Fruit fly (Drosophila melanogaster) whole organism, prepupa: ENCODE results near the gene sordd2.

Experiments
- CG10631 ChIP-seq: fragments of 200-800 bp; sonication (Bioruptor generic); optimal IDR thresholded peaks from 2 replicates; lab custom pipeline; 2016; ENCODE audit warnings: missing biosample characterization, missing genetic modification characterization
- CG11762 ChIP-seq: fragments of 200-800 bp; sonication (Bioruptor generic); optimal IDR thresholded peaks from 3 replicates; lab custom pipeline; 2016; ENCODE audit warnings: missing biosample characterization, missing genetic modification characterization; ENCODE audit not compliant: insufficient read depth
- CG1621 ChIP-seq: fragments of 200-800 bp; sonication (Bioruptor generic); optimal IDR thresholded peaks from 3 replicates; lab custom pipeline; 2018; ENCODE audit warnings: missing biosample characterization, mild to moderate bottlenecking, missing genetic modification characterization
- CG16779 ChIP-seq: fragments of 200-800 bp; sonication (Bioruptor generic); optimal IDR thresholded peaks from 3 replicates; lab custom pipeline; 2017; ENCODE audit warnings: missing biosample characterization, mild to moderate bottlenecking, missing genetic modification characterization
- CG3032 ChIP-seq: fragments of 200-800 bp; optimal IDR thresholded peaks from 2 replicates; lab custom pipeline; 2019; ENCODE audit warnings: missing biosample characterization, mild to moderate bottlenecking, missing genetic modification characterization, moderate library complexity
- CG31627 ChIP-seq: fragments of 200-800 bp; sonication (Bioruptor generic); optimal IDR thresholded peaks from 3 replicates; lab custom pipeline; 2016; ENCODE audit warnings: missing biosample characterization, missing genetic modification characterization
- CG32006 ChIP-seq: fragments of 200-800 bp; sonication (Bioruptor generic); optimal IDR thresholded peaks from 3 replicates; lab custom pipeline; 2017; ENCODE audit warnings: missing biosample characterization, mild to moderate bottlenecking, missing genetic modification characterization
- CG34406 ChIP-seq: fragments of 200-800 bp; sonication (Bioruptor generic); optimal IDR thresholded peaks from 3 replicates; lab custom pipeline; 2016; ENCODE audit warnings: missing biosample characterization, missing genetic modification characterization
- CG3919 ChIP-seq: fragments of 200-800 bp; sonication (Bioruptor generic); optimal IDR thresholded peaks from 3 replicates; lab custom pipeline; 2016; ENCODE audit warnings: missing biosample characterization, missing genetic modification characterization
- CG4318 ChIP-seq: fragments of 200-800 bp; sonication (Bioruptor generic); optimal IDR thresholded peaks from 3 replicates; lab custom pipeline; 2017; ENCODE audit warnings: missing biosample characterization, mild to moderate bottlenecking, missing genetic modification characterization
- CG6163 ChIP-seq: fragments of 200-800 bp; sonication (Bioruptor generic); IDR thresholded peaks from 3 replicates; pipeline ENCODE4 v1.3.6; 2022; ENCODE audit warnings: missing biosample characterization, missing genetic modification characterization
- CG6276 ChIP-seq: fragments of 200-800 bp; sonication (Bioruptor generic); optimal IDR thresholded peaks from 2 replicates; lab custom pipeline; 2017; ENCODE audit warnings: missing biosample characterization, mild to moderate bottlenecking, missing genetic modification characterization
- CG6854 ChIP-seq: fragments of 200-800 bp; sonication (Bioruptor generic); optimal IDR thresholded peaks from 2 replicates; lab custom pipeline; 2017; ENCODE audit warnings: missing biosample characterization, mild to moderate bottlenecking, missing genetic modification characterization
- CG7368 ChIP-seq: fragments of 200-800 bp; sonication (Bioruptor generic); optimal IDR thresholded peaks from 3 replicates; lab custom pipeline; 2016; ENCODE audit warnings: missing biosample characterization, missing genetic modification characterization
- CG8119 ChIP-seq: fragments of 200-800 bp; sonication (Bioruptor generic); IDR thresholded peaks from 3 replicates; pipeline ENCODE4 v1.3.6; 2022; ENCODE audit warnings: missing biosample characterization, missing genetic modification characterization
- CG8632 ChIP-seq: fragments of 200-800 bp; sonication (Bioruptor generic); optimal IDR thresholded peaks from 3 replicates; lab custom pipeline; 2016; ENCODE audit warnings: missing biosample characterization, missing genetic modification characterization
- CG9139 ChIP-seq: fragments of 200-800 bp; sonication (Bioruptor generic); optimal IDR thresholded peaks from 3 replicates; lab custom pipeline; 2017; ENCODE audit warnings: missing biosample characterization, mild to moderate bottlenecking, missing genetic modification characterization
- Eip75B ChIP-seq: fragments of 200-800 bp; sonication (Bioruptor generic); optimal IDR thresholded peaks from 3 replicates; lab custom pipeline; 2016; ENCODE audit warnings: missing biosample characterization, missing genetic modification characterization
- Eip78C ChIP-seq: fragments of 200-800 bp; sonication (Bioruptor generic); peaks from one replicate; lab custom pipeline; 2016; ENCODE audit warnings: missing biosample characterization, missing genetic modification characterization
- Ets21C ChIP-seq: fragments of 200-800 bp; sonication (Bioruptor generic); optimal IDR thresholded peaks from 3 replicates; lab custom pipeline; 2016; ENCODE audit warnings: missing biosample characterization, missing genetic modification characterization
- Ets96B ChIP-seq: fragments of 200-800 bp; optimal IDR thresholded peaks from 2 replicates; lab custom pipeline; 2019; ENCODE audit warnings: missing biosample characterization, mild to moderate bottlenecking, missing genetic modification characterization, moderate library complexity
- Gug ChIP-seq: fragments of 200-800 bp; sonication (Bioruptor generic); IDR thresholded peaks from 2 replicates; pipeline ENCODE4 v1.3.6; 2022; ENCODE audit warnings: missing biosample characterization, missing genetic modification characterization
- Hr38 ChIP-seq: sonication (Bioruptor generic); optimal IDR thresholded peaks from 2 replicates; lab custom pipeline; 2016; ENCODE audit warnings: missing biosample characterization, missing genetic modification characterization
- Hr39 ChIP-seq: fragments of 200-800 bp; sonication (Bioruptor generic); optimal IDR thresholded peaks from 2 replicates; lab custom pipeline; 2016; ENCODE audit warnings: missing biosample characterization, missing genetic modification characterization
- Hr4 ChIP-seq: fragments of 200-800 bp; sonication (Bioruptor generic); optimal IDR thresholded peaks from 3 replicates; lab custom pipeline; 2016; ENCODE audit warnings: missing biosample characterization, missing genetic modification characterization
- Lpt ChIP-seq: fragments of 200-800 bp; sonication (Bioruptor generic); optimal IDR thresholded peaks from 3 replicates; lab custom pipeline; 2016; ENCODE audit warnings: missing biosample characterization, missing genetic modification characterization
- Met ChIP-seq: fragments of 200-800 bp; sonication (Bioruptor generic); optimal IDR thresholded peaks from 3 replicates; lab custom pipeline; 2016; ENCODE audit warnings: missing biosample characterization, missing genetic modification characterization
- Sox102F ChIP-seq: fragments of 200-800 bp; sonication (Bioruptor generic); optimal IDR thresholded peaks from 2 replicates; lab custom pipeline; 2016; ENCODE audit warnings: missing biosample characterization, mild to moderate bottlenecking, missing genetic modification characterization
- Sox14 ChIP-seq: fragments of 200-800 bp; sonication (Bioruptor generic); optimal IDR thresholded peaks from 3 replicates; lab custom pipeline; 2016; ENCODE audit warnings: missing biosample characterization, missing genetic modification characterization
- Sox15 ChIP-seq: fragments of 200-800 bp; sonication (Bioruptor generic); optimal IDR thresholded peaks from 3 replicates; lab custom pipeline; 2016; ENCODE audit warnings: missing biosample characterization, missing genetic modification characterization
- cyc ChIP-seq: fragments of 200-800 bp; sonication (Bioruptor generic); optimal IDR thresholded peaks from 3 replicates; lab custom pipeline; 2016; ENCODE audit warnings: missing biosample characterization, missing genetic modification characterization
- dac ChIP-seq: fragments of 200-800 bp; sonication (Bioruptor generic); optimal IDR thresholded peaks from 2 replicates; lab custom pipeline; 2017; ENCODE audit warnings: missing biosample characterization, mild to moderate bottlenecking, missing genetic modification characterization
- eg ChIP-seq: fragments of 200-800 bp; sonication (Bioruptor generic); IDR thresholded peaks from 3 replicates; pipeline ENCODE4 v1.3.6; 2022; ENCODE audit warnings: missing biosample characterization, missing genetic modification characterization
- esn ChIP-seq: fragments of 200-800 bp; sonication (Bioruptor generic); optimal IDR thresholded peaks from 2 replicates; lab custom pipeline; 2016; ENCODE audit warnings: missing biosample characterization, mild to moderate bottlenecking, missing genetic modification characterization, moderate library complexity
- fd59A ChIP-seq: fragments of 200-800 bp; sonication (Bioruptor generic); optimal IDR thresholded peaks from 2 replicates; lab custom pipeline; 2017; ENCODE audit warnings: missing biosample characterization, mild to moderate bottlenecking, missing genetic modification characterization, missing genetic modification reagents
- fd85E ChIP-seq: fragments of 200-800 bp; sonication (Bioruptor generic); optimal IDR thresholded peaks from 3 replicates; lab custom pipeline; 2016; ENCODE audit warnings: missing biosample characterization, missing genetic modification characterization
- fkh ChIP-seq: fragments of 200-800 bp; sonication (Bioruptor generic); optimal IDR thresholded peaks from 3 replicates; lab custom pipeline; 2017; ENCODE audit warnings: missing biosample characterization, mild to moderate bottlenecking, missing genetic modification characterization, moderate library complexity
- net ChIP-seq: fragments of 200-800 bp; sonication (Bioruptor generic); optimal IDR thresholded peaks from 3 replicates; lab custom pipeline; 2016; ENCODE audit warnings: missing biosample characterization, missing genetic modification characterization
- spab ChIP-seq: fragments of 200-800 bp; sonication (Bioruptor generic); optimal IDR thresholded peaks from 2 replicates; lab custom pipeline; 2017; ENCODE audit warnings: missing biosample characterization, mild to moderate bottlenecking, missing genetic modification characterization, missing genetic modification reagents
- ss ChIP-seq, 2 experiments: fragments of 200-800 bp; sonication (Bioruptor generic); optimal IDR thresholded peaks; 2 replicates in 1 of 2; 3 replicates in 1 of 2; lab custom pipeline; 2017 to 2018; ENCODE audit warnings: mild to moderate bottlenecking in 2 of 2, missing biosample characterization in 2 of 2, missing genetic modification characterization in 2 of 2, moderate library complexity in 1 of 2
- topi ChIP-seq: fragments of 200-800 bp; sonication (Bioruptor generic); optimal IDR thresholded peaks from 3 replicates; lab custom pipeline; 2016; ENCODE audit warnings: missing biosample characterization, missing genetic modification characterization

sordd2 gene

DNA sequence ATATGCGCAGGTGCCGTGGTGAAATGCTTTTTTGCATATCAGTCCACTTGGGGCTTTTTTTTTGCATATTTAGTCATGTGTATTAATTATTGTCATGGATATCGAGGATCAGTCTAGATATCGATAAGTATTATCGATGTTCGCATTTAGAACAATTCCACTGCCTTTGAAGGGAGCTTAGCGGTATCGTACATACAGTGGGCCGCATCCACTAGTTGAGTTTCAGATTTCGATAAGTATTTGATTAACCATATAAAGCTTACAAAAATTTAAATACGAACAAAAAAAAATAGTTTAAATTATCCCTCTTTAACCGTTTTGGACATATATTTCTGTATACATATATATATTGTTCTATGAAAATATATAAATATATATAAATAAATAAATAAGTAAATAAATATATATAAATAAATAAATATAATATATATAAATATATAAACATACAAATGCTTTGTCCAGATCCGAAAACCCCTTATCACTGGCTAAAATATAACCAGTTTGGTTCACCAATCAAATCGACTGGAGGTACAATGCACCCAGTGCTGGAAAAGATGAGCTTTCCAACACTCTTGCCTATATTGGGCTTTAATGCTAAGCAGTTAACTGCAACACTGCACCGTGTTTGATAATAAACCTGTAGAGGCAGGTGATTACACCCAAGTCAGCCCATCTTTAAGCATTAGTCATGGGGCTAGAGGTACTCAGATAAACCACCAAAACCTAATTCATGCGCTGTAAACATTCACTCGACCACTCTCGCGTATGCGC, 4.1 kb upstream of the sordd2 start (continued):
- TF ChIP-seq CG34406 (GFP tag; lab: Kevin White, UChicago): peak; percentile 33
- peak; percentile 12 for TF ChIP-seq Hr39 (GFP tag; lab: Kevin White, UChicago)
- TF ChIP-seq Ets96B (tag; lab: Kevin White, UChicago): peak; percentile 20
- no peak for TF ChIP-seq cyc
- no peak for TF ChIP-seq Sox15
- TF ChIP-seq fd59A (GFP tag; lab: Kevin White, UChicago): no peak
- peak; percentile 13 for TF ChIP-seq CG31627 (GFP tag; lab: Kevin White, UChicago)
- peak; percentile 47 for TF ChIP-seq esn (GFP tag; lab: Kevin White, UChicago)
- no peak for TF ChIP-seq fd85E
- TF ChIP-seq Eip75B (GFP tag; lab: Kevin White, UChicago): no peak
- TF ChIP-seq CG9139 (GFP tag; lab: Kevin White, UChicago): no peak
- TF ChIP-seq Lpt (GFP tag; lab: Kevin White, UChicago): no peak
- no peak for TF ChIP-seq CG4318 (GFP tag; lab: Kevin White, UChicago)
- TF ChIP-seq CG10631 (GFP tag; lab: Kevin White, UChicago): peak; percentile 46
- TF ChIP-seq eg (GFP tag; lab: Robert Waterston, UW): peak; percentile 21; the same call in 1 of the 3 replicates
- TF ChIP-seq CG32006 (GFP tag; lab: Kevin White, UChicago): peak; percentile 53
- peak; percentile 17; the same call in 1 of the 3 replicates for TF ChIP-seq CG6163 (GFP tag; lab: Robert Waterston, UW)
- TF ChIP-seq fkh (GFP tag; lab: Kevin White, UChicago): no peak
- TF ChIP-seq Sox102F (GFP tag; lab: Kevin White, UChicago): no peak
- peak; percentile 42 for TF ChIP-seq CG3919 (GFP tag; lab: Kevin White, UChicago)
- TF ChIP-seq, all 60 proteins: peak for 22

DNA sequence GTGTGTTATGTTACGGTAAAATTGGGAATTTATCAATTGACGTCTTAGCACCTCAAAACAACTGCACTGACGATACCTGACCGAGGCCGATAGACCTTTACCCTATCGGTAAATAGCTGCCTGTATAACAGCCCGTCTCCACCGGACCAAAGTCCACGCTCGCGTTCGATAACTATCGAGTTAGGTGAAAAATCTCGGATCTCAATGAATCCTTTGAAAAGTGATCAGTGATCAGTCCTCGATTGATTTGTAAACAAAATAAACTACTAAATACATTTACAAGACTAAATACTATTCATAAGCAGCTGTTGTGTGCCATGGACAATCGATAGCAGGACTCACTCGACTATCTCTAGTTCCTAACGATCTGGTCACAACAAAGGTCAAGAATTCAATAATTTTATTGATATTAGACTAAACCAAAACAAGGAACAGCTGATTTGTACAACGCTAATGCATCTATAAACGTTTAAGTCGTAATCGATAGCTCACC, 3.0 kb downstream of the sordd2 start, which contains the start of gene sordd1:
Gene sordd1 (minus strand): TSS at position 78 of the 493 bp plus-strand sequence.
- TF ChIP-seq Eip78C (GFP tag; lab: Kevin White, UChicago): peak; percentile 16

DNA sequence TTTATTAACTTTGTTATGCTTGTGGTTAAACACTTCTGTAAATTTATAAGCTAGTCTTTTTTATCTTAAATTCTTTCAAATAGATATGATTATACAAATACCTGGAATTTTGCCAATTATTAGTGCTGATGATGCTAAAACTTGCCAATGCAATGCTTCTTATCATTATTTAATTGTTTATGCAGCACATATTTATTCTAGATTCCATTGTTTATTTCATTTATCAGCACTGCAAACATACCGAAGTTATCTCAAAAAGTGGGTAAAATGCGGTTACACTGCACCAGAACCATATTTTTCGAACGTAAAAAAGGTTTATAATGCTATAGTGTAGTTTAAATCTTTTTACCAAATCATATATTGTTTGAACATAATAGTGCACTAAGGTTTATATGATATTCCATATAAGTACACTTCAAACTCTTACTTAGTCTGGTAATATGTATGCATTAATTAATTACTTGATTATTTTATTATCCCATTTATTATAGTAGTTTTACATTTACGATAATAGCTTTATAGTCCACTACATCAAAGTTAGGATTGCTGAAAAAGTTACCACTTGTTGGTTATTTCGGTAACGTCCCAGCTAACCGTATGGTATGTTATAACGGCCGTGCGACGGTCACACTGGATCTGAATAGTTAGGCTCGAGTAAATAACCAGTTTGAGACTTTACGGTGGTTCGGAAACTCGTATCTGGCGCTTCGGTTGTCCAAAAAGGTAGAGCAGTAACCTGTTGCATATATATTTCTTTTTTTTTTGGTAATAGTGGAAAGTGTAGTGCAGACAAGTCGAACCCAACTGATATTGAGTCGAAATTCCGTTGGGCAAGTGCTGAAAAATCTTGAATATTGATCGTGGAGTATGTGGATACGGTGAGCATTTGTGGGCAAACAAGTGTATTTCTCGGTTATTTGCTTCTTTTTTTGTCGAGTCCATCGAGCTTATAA, 10.5 kb downstream of the sordd2 start, which contains the start of gene Rhp:
Gene Rhp (plus strand): TSS at position 663 of the 953 bp plus-strand sequence.
- TF ChIP-seq Eip75B (GFP tag; lab: Kevin White, UChicago) (peak; percentile 40), topi (GFP tag; lab: Kevin White, UChicago) (peak; percentile 46), CG3032 (tag; lab: Kevin White, UChicago) (peak; percentile 48), esn (GFP tag; lab: Kevin White, UChicago) (peak; percentile 54), CG8632 (peak; percentile 76), CG16779 (tag; lab: Kevin White, UChicago) (no peak), CG7368 (GFP tag; lab: Kevin White, UChicago) (peak; percentile 74), CG4318 (GFP tag; lab: Kevin White, UChicago) (no peak), Eip78C (GFP tag; lab: Kevin White, UChicago) (peak; percentile 43), cyc (peak; percentile 8), dac (GFP tag; lab: Kevin White, UChicago) (no peak), CG6854 (GFP tag; lab: Kevin White, UChicago) (peak; percentile 83), Ets21C (GFP tag; lab: Kevin White, UChicago) (no peak), CG9139 (GFP tag; lab: Kevin White, UChicago) (peak; percentile 69), Met (GFP tag; lab: Kevin White, UChicago) (no peak), Gug (GFP tag; lab: Robert Waterston, UW) (no peak), Sox102F (GFP tag; lab: Kevin White, UChicago) (no peak), Hr38 (GFP tag; lab: Kevin White, UChicago) (no peak), eg (GFP tag; lab: Robert Waterston, UW) (peak; percentile 47; the same call in 1 of the 3 replicates), Hr4 (GFP tag; lab: Kevin White, UChicago) (no peak), Ets96B (tag; lab: Kevin White, UChicago) (no peak), ss (GFP tag; optimal IDR thresholded peaks at IDR 0.05; lab: Kevin White, UChicago) (peak in 1 of 2 experiments; percentile 65), fkh (GFP tag; lab: Kevin White, UChicago) (peak; percentile 64), CG6163 (GFP tag; lab: Robert Waterston, UW) (peak; percentile 34; the same call in 2 of the 3 replicates), net (GFP tag; lab: Kevin White, UChicago) (no peak), Hr39 (GFP tag; lab: Kevin White, UChicago) (no peak), CG11762 (GFP tag; lab: Kevin White, UChicago) (peak; percentile 47), CG6276 (GFP tag; lab: Kevin White, UChicago) (no peak), CG8119 (peak; percentile 29; the same call in 1 of the 3 replicates), Sox14 (GFP tag; lab: Kevin White, UChicago) (no peak), spab (no peak), CG1621 (tag; lab: Kevin White, UChicago) (peak; percentile 55), CG10631 (GFP tag; lab: Kevin White, UChicago) (peak; percentile 72)
